Fruit fly (Drosophila melanogaster): ENCODE data around the gene CG17219.

Gene CG17219

DNA sequence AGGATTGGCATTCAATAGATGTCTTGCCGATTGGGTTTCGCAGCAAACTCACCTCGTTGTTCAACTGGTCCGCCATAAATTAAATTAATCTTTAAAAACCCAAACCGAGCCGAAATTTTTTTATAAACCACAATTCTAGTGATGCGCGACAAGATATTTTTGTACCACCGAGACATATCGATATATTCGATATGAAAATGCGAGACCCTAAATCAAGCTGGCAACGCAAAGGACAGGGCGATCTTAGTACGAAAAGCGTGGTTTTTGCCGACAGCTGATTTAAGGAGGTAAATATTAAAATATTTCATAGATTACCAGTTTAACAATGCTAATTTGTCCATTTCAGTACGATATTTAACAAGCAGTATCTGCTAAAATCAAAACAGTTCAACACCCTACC lies at the start of gene CG17219, which contains the start of gene Sf3b2:
Gene CG17219 (plus strand): TSS at position 242 of the 400 bp plus-strand sequence.
Gene Sf3b2 (minus strand): TSS at position 157 of the 400 bp plus-strand sequence.
- no peak for TF ChIP-seq h (GFP tag; optimal IDR thresholded peaks at IDR 0.05)
- TF ChIP-seq Myc (optimal IDR thresholded peaks at IDR 0.05): peak; percentile 35
- no peak for TF ChIP-seq tai (GFP tag; optimal IDR thresholded peaks at IDR 0.05)
- TF ChIP-seq usp (GFP tag; optimal IDR thresholded peaks at IDR 0.05): no peak
- TF ChIP-seq ey (GFP tag; optimal IDR thresholded peaks at IDR 0.05): no peak
- no peak for TF ChIP-seq HLH106 (tag; optimal IDR thresholded peaks at IDR 0.05)
- TF ChIP-seq Rel (GFP tag; optimal IDR thresholded peaks at IDR 0.05): no peak
- TF ChIP-seq Rel (tag; optimal IDR thresholded peaks at IDR 0.05): peak; percentile 21
- TF ChIP-seq Dfd (GFP tag; optimal IDR thresholded peaks at IDR 0.05): no peak
- TF ChIP-seq Hnf4 (GFP tag; optimal IDR thresholded peaks at IDR 0.05): no peak
- TF ChIP-seq Hr83 (GFP tag; optimal IDR thresholded peaks at IDR 0.05; ENCODE audit: poor library complexity, severe bottlenecking): peak; percentile 49

DNA sequence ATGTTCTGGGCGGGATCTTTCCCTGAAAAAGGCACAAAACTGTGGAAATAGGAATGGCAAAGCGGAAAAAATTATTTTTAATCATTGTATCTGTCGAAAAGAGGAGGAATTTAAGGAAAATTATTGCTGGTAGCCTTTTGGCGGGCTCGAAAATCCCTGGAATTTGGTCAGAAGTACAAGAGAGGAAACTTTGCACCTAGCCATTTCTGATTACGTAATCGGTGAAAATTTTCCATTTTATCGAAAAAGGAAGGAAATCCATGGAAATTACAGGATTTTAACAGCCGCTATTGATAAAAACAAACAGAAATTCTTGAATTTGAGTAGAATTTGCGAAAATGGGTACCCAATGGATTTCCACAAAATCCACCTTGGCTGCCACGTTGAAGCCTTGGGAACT lies 42.3 kb upstream of the CG17219 start:
- no peak for TF ChIP-seq Sp1 (GFP tag; optimal IDR thresholded peaks at IDR 0.05)
- no peak for TF ChIP-seq Vsx2 (GFP tag; optimal IDR thresholded peaks at IDR 0.05; ENCODE audit: partially characterized antibody)
- TF ChIP-seq fru (GFP tag; optimal IDR thresholded peaks at IDR 0.05): no peak
- no peak for TF ChIP-seq h (GFP tag; optimal IDR thresholded peaks at IDR 0.05)
- TF ChIP-seq dmrt93B (GFP tag; optimal IDR thresholded peaks at IDR 0.05): no peak
- no peak for TF ChIP-seq Hnf4 (GFP tag; optimal IDR thresholded peaks at IDR 0.05)
- no peak for TF ChIP-seq jim (GFP tag; optimal IDR thresholded peaks at IDR 0.05)
- TF ChIP-seq Dfd (GFP tag; optimal IDR thresholded peaks at IDR 0.05): no peak
- TF ChIP-seq dl (GFP tag; optimal IDR thresholded peaks at IDR 0.05; ENCODE audit: insufficient read depth in 1 of 2, partially characterized antibody in 2 of 2): no peak
- no peak for TF ChIP-seq usp (GFP tag; optimal IDR thresholded peaks at IDR 0.05)
- TF ChIP-seq pan (optimal IDR thresholded peaks at IDR 0.05): no peak
- no peak for TF ChIP-seq brk (GFP tag; optimal IDR thresholded peaks at IDR 0.05)
- TF ChIP-seq lola (GFP tag; optimal IDR thresholded peaks at IDR 0.05): no peak

- no peak for TF ChIP-seq brk (GFP tag; optimal IDR thresholded peaks at IDR 0.05)
- no peak for TF ChIP-seq CrebA (GFP tag; optimal IDR thresholded peaks at IDR 0.05; ENCODE audit: borderline replicate concordance)
- TF ChIP-seq ey (GFP tag; optimal IDR thresholded peaks at IDR 0.05): peak; percentile 72
- TF ChIP-seq dsf (GFP tag; optimal IDR thresholded peaks at IDR 0.05; ENCODE audit: borderline replicate concordance): no peak
- TF ChIP-seq CG32264 (GFP tag; optimal IDR thresholded peaks at IDR 0.05): no peak
- TF ChIP-seq pan (optimal IDR thresholded peaks at IDR 0.05): no peak
- no peak for TF ChIP-seq Rel (GFP tag; optimal IDR thresholded peaks at IDR 0.05)
- peak; percentile 41 for TF ChIP-seq Rel (tag; optimal IDR thresholded peaks at IDR 0.05)
- peak; percentile 79 for TF ChIP-seq CG9705 (GFP tag; optimal IDR thresholded peaks at IDR 0.05)
- no peak for TF ChIP-seq Mio (GFP tag; optimal IDR thresholded peaks at IDR 0.05)
- no peak for TF ChIP-seq sage (GFP tag; optimal IDR thresholded peaks at IDR 0.05)
- TF ChIP-seq woc (GFP tag; optimal IDR thresholded peaks at IDR 0.05): no peak
- TF ChIP-seq OdsH (GFP tag; optimal IDR thresholded peaks at IDR 0.05): peak; percentile 80
- TF ChIP-seq Hr78 (GFP tag; optimal IDR thresholded peaks at IDR 0.05): no peak
- no peak for TF ChIP-seq Dif (GFP tag; optimal IDR thresholded peaks at IDR 0.05; ENCODE audit: partially characterized antibody)
- no peak for TF ChIP-seq usp (GFP tag; optimal IDR thresholded peaks at IDR 0.05)
- TF ChIP-seq Vsx2 (GFP tag; optimal IDR thresholded peaks at IDR 0.05; ENCODE audit: partially characterized antibody): no peak
- peak; percentile 34 for TF ChIP-seq Hr83 (GFP tag; optimal IDR thresholded peaks at IDR 0.05; ENCODE audit: poor library complexity, severe bottlenecking)
- peak; percentile 84 for TF ChIP-seq Sp1 (GFP tag; optimal IDR thresholded peaks at IDR 0.05)
- no peak for TF ChIP-seq dmrt93B (GFP tag; optimal IDR thresholded peaks at IDR 0.05)
- TF ChIP-seq h (GFP tag; optimal IDR thresholded peaks at IDR 0.05): no peak
- peak in 1 of 2 experiments; percentile 91 for TF ChIP-seq foxo (GFP tag; optimal IDR thresholded peaks at IDR 0.05)
- peak; percentile 92 for TF ChIP-seq HLH106 (tag; optimal IDR thresholded peaks at IDR 0.05)
- TF ChIP-seq Myc (optimal IDR thresholded peaks at IDR 0.05): peak; percentile 73
- TF ChIP-seq dl (GFP tag; optimal IDR thresholded peaks at IDR 0.05; ENCODE audit: insufficient read depth in 1 of 2, partially characterized antibody in 2 of 2): no peak
- TF ChIP-seq Hnf4 (GFP tag; optimal IDR thresholded peaks at IDR 0.05): no peak
- no peak for TF ChIP-seq Abd-B (GFP tag; optimal IDR thresholded peaks at IDR 0.05)
- TF ChIP-seq psq (GFP tag; optimal IDR thresholded peaks at IDR 0.05): peak; percentile 84
- TF ChIP-seq rgr (GFP tag; optimal IDR thresholded peaks at IDR 0.05): peak; percentile 84
- peak; percentile 56 for TF ChIP-seq GATAd (GFP tag; optimal IDR thresholded peaks at IDR 0.05)
- TF ChIP-seq fru (GFP tag; optimal IDR thresholded peaks at IDR 0.05): no peak
- no peak for TF ChIP-seq Dfd (GFP tag; optimal IDR thresholded peaks at IDR 0.05)
- TF ChIP-seq N (GFP tag; optimal IDR thresholded peaks at IDR 0.05): no peak
- TF ChIP-seq jim (GFP tag; optimal IDR thresholded peaks at IDR 0.05): no peak
- TF ChIP-seq sv (GFP tag; optimal IDR thresholded peaks at IDR 0.05): peak; percentile 80
- TF ChIP-seq tai (GFP tag; optimal IDR thresholded peaks at IDR 0.05): no peak
- no peak for TF ChIP-seq br (GFP tag; optimal IDR thresholded peaks at IDR 0.05)
- no peak for TF ChIP-seq lola (GFP tag; optimal IDR thresholded peaks at IDR 0.05)
- TF ChIP-seq Jra (GFP tag; optimal IDR thresholded peaks at IDR 0.05): no peak
Observed at dm6 chr2L:2987681-2988381, 41.2 kb upstream of the CG17219 start, which contains the start of the genes Chd1 and Bem46. Chd1 (minus strand) TSS chr2L:2987723. Bem46 (plus strand) TSS chr2L:2988116.

Measured in whole organism, wandering third instar larva.